Worm (Caenorhabditis elegans): ENCODE results near the gene srv-25.
A peak's percentile ranks its signal among the peaks of the same experiment; 100 is the strongest.
"Not testable (repeated sequence)": the region's sequence is repeated elsewhere in the genome, so short reads cannot be mapped to it uniquely, and the experiment has no call there.

The srv-25 gene

DNA sequence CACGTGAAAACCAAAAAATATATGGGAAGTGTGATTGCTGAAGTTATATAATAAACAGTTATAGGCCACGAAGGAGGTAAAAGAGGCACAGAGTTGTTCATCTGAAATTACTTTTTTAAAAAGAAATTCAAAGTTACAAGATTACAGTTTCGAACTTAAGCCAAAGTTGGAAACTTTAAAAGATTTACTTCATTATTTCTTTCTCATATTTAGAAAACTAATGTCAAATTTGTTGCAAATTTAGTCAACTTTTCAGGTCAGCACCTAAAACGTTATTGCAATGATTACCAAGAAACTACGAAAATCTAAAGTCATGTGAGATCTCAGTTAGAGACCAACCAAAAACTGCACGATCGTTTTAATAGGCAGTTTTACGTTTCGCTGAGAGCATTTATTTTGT is at the start of gene srv-25:
Gene srv-25 (minus strand): TSS at position 101 of the 400 bp plus-strand sequence.
- no peak for TF ChIP-seq ces-1 (GFP tag; optimal IDR thresholded peaks at IDR 0.05)
- TF ChIP-seq R02D3.7 (tag; optimal IDR thresholded peaks at IDR 0.05): no peak
- TF ChIP-seq zag-1 (tag; optimal IDR thresholded peaks at IDR 0.05): no peak
- TF ChIP-seq arid-1 (GFP tag; conservative IDR thresholded peaks at IDR 0.05): no peak
- TF ChIP-seq F44E2.7 (GFP tag; IDR thresholded peaks at IDR 0.05): no peak
- TF ChIP-seq spr-3 (GFP tag; optimal IDR thresholded peaks at IDR 0.05): no peak

- TF ChIP-seq snpc-1.2 (GFP tag; IDR thresholded peaks at IDR 0.05): peak; percentile 75
These were observed 44.3 kb upstream of the srv-25 start for ce11 chrIV:6347822-6348221.

- TF ChIP-seq gei-8 (GFP tag; optimal IDR thresholded peaks at IDR 0.05); hmg-1.1 (GFP tag; IDR thresholded peaks at IDR 0.05); vab-7 (GFP tag; IDR thresholded peaks at IDR 0.05): not testable (repeated sequence)
These were observed 43.7 kb upstream of the srv-25 start, which contains the start of gene Y73B6BL.289 for ce11 chrIV:6347213-6347612. Gene Y73B6BL.289, plus strand, starts transcription at chrIV:6347513.

DNA sequence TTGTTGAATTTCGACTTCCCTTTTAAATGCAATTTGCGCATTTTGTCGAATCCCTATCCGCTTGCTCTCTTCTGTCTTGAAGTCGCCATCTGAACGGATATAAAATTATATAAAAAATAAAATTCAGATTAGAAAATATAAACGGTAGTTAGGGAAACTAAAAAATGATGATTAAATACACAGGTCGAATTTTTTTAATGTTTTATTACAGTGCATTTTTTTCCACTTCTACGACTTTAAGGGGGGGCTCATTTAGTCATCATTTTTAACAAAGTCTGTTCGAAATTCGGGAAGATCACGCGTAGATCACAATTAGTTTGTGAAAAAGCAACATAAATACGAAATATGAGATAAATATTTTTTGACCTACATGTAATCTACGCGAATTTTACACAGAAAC is 39.3 kb upstream of the srv-25 start, which contains the start of gene Y73B6BL.14:
Gene Y73B6BL.14 (minus strand): TSS at position 101 of the 400 bp plus-strand sequence.
- TF ChIP-seq skn-1 (tag; optimal IDR thresholded peaks at IDR 0.05): no peak
- no peak for TF ChIP-seq unc-130 (GFP tag; optimal IDR thresholded peaks at IDR 0.05)
- TF ChIP-seq rbr-2 (tag; optimal IDR thresholded peaks at IDR 0.05): no peak
- no peak for TF ChIP-seq ztf-7 (tag; optimal IDR thresholded peaks at IDR 0.05)
- no peak for TF ChIP-seq spr-3 (GFP tag; optimal IDR thresholded peaks at IDR 0.05)
- TF ChIP-seq spr-1 (tag; optimal IDR thresholded peaks at IDR 0.05): no peak
- TF ChIP-seq ama-1 (optimal IDR thresholded peaks at IDR 0.05): no peak
- no peak for TF ChIP-seq egl-43 (GFP tag; IDR thresholded peaks at IDR 0.05)
- TF ChIP-seq lir-3 (tag; optimal IDR thresholded peaks at IDR 0.05): no peak

DNA sequence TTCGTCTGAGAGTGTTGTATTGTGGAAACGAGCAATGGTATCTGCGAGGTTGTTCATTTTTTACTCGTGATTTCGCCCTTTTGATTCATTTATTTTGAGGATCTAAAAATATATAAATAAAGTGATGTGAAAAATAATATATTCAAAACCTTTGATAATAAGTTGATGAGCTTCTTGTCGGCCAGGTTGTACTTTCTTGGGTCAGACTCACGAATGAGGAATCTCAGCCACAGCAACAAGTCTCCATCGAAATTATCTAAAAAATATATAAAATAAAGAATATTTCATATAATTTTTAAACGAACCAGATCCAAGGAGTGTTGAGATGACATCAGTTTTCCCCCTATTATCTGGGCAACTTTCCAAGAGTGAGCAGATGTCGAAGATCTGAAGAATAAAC is 38.9 kb upstream of the srv-25 start, which contains the start of gene Y73B6BL.288:
Gene Y73B6BL.288 (minus strand): TSS at position 101 of the 400 bp plus-strand sequence.
- TF ChIP-seq R02D3.7 (tag; optimal IDR thresholded peaks at IDR 0.05): no peak
- no peak for TF ChIP-seq snpc-1.2 (GFP tag; IDR thresholded peaks at IDR 0.05)
- TF ChIP-seq mdt-29 (GFP tag; IDR thresholded peaks at IDR 0.05): no peak
- no peak for TF ChIP-seq lin-1 (GFP tag; IDR thresholded peaks at IDR 0.05)
- TF ChIP-seq unc-39 (tag; optimal IDR thresholded peaks at IDR 0.05): no peak
- TF ChIP-seq Y75B8A.6 (GFP tag; IDR thresholded peaks at IDR 0.05): no peak
- TF ChIP-seq nhr-237 (tag; optimal IDR thresholded peaks at IDR 0.05): no peak
- no peak for TF ChIP-seq nhr-6 (tag; optimal IDR thresholded peaks at IDR 0.05)

DNA sequence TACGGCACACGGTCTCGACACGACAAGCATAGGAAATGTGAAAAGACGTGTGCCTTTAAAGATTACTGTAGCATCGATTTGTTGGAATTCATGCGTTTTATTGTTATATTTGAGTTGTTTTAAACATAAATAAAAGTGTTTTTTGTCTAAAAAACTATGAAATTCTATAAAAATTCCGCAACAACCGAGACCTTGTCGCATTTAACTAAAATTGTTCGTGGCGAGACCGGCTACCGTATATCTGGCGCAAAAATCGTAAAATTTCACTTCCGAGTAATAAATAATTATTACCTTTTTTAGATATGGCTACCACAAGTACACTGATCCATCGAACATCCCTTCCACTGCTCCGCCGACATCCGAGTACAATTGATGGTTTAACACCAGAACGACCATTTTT is 33.8 kb upstream of the srv-25 start, which contains the start of gene ipla-6:
Gene ipla-6 (plus strand): TSS at position 301 of the 400 bp plus-strand sequence.
- TF ChIP-seq unc-62 (GFP tag; optimal IDR thresholded peaks at IDR 0.05 in 1 of 2) (no peak), unc-62 (tag; optimal IDR thresholded peaks at IDR 0.05) (no peak), snpc-4 (tag; optimal IDR thresholded peaks at IDR 0.05) (no peak), mxl-2 (GFP tag; conservative IDR thresholded peaks at IDR 0.05) (no peak), jun-1 (tag; optimal IDR thresholded peaks at IDR 0.05) (no peak), nhr-76 (tag; optimal IDR thresholded peaks at IDR 0.05) (no peak), lin-1 (GFP tag; IDR thresholded peaks at IDR 0.05) (no peak)

- TF ChIP-seq mep-1 (tag; optimal IDR thresholded peaks at IDR 0.05) (peak; percentile 95), lin-39 (tag; optimal IDR thresholded peaks at IDR 0.05) (no peak), tra-1 (GFP tag; IDR thresholded peaks at IDR 0.05) (peak; percentile 96), mxl-3 (GFP tag; optimal IDR thresholded peaks at IDR 0.05) (peak; percentile 99), ces-1 (GFP tag; optimal IDR thresholded peaks at IDR 0.05) (no peak), zfp-2 (tag; optimal IDR thresholded peaks at IDR 0.05) (peak; percentile 82), spr-1 (tag; optimal IDR thresholded peaks at IDR 0.05) (peak; percentile 84), spr-3 (GFP tag; optimal IDR thresholded peaks at IDR 0.05) (peak; percentile 71), lin-29 (GFP tag; IDR thresholded peaks at IDR 0.05) (peak; percentile 67; the same call in 1 of the 2 replicates), nhr-25 (tag; optimal IDR thresholded peaks at IDR 0.05; ENCODE audit: borderline replicate concordance, insufficient read depth) (peak; percentile 84), zip-2 (tag; optimal IDR thresholded peaks at IDR 0.05) (peak; percentile 40), F37D6.2 (tag; optimal IDR thresholded peaks at IDR 0.05) (peak; percentile 73), mdt-29 (GFP tag; IDR thresholded peaks at IDR 0.05) (peak; percentile 95), dve-1 (tag; optimal IDR thresholded peaks at IDR 0.05; ENCODE audit: insufficient read depth) (peak; percentile 99), ceh-44 (GFP tag; IDR thresholded peaks at IDR 0.05) (no peak)
These were observed 33.2 kb upstream of the srv-25 start for ce11 chrIV:6336748-6337147.

Measured in whole organism, L4 larva.